Fruit fly (Drosophila melanogaster) whole organism, embryonic: Measurements from ENCODE around the gene CG34116.
A peak's percentile ranks its signal among the peaks of the same experiment; 100 is the strongest.

Experiments used
- Ada2b ChIP-seq: fragments of 200-800 bp; sonication (Bioruptor generic); IDR thresholded peaks from 2 replicates; pipeline ENCODE4 v1.3.6; 2022; ENCODE audit warnings: missing biosample characterization, missing genetic modification characterization
- B-H1 ChIP-seq: fragments of 200-800 bp; sonication (Bioruptor generic); IDR thresholded peaks from 3 replicates; pipeline ENCODE4 v1.3.6; 2022; ENCODE audit warnings: missing biosample characterization, missing genetic modification characterization
- Bdp1 ChIP-seq: fragments of 200-800 bp; sonication (Bioruptor generic); optimal IDR thresholded peaks from 3 replicates; lab custom pipeline; 2016; ENCODE audit warnings: missing biosample characterization, missing genetic modification characterization
- CG10431 ChIP-seq: fragments of 200-800 bp; sonication (Bioruptor generic); optimal IDR thresholded peaks from 3 replicates; lab custom pipeline; 2018; ENCODE audit warnings: missing biosample characterization, mild to moderate bottlenecking, missing genetic modification characterization
- CG10654 ChIP-seq: fragments of 200-800 bp; sonication (Bioruptor generic); optimal IDR thresholded peaks from 2 replicates; lab custom pipeline; 2016; ENCODE audit warnings: missing biosample characterization, missing genetic modification characterization
- CG12071 ChIP-seq: fragments of 200-800 bp; sonication (Bioruptor generic); optimal IDR thresholded peaks from 3 replicates; lab custom pipeline; 2018; ENCODE audit warnings: missing biosample characterization, mild to moderate bottlenecking, missing genetic modification characterization
- CG12659 ChIP-seq: fragments of 200-800 bp; sonication (Bioruptor generic); optimal IDR thresholded peaks from 3 replicates; lab custom pipeline; 2017; ENCODE audit warnings: mild to moderate bottlenecking, missing biosample characterization, missing genetic modification reagents, missing genetic modification characterization
- CG15269 ChIP-seq: fragments of 200-800 bp; sonication (Bioruptor generic); optimal IDR thresholded peaks from 2 replicates; lab custom pipeline; 2018; ENCODE audit warnings: missing biosample characterization, mild to moderate bottlenecking, missing genetic modification characterization, moderate library complexity
- CG16813 ChIP-seq: fragments of 200-800 bp; sonication (Bioruptor generic); IDR thresholded peaks from 3 replicates; pipeline ENCODE4 v1.3.6; 2022; ENCODE audit warnings: missing biosample characterization, missing genetic modification characterization; ENCODE audit not compliant: partially characterized antibody
- CG17802 ChIP-seq: fragments of 200-800 bp; sonication (Bioruptor generic); optimal IDR thresholded peaks from 2 replicates; lab custom pipeline; 2018; ENCODE audit warnings: missing biosample characterization, mild to moderate bottlenecking, missing genetic modification characterization, moderate library complexity
- CG18011 ChIP-seq: fragments of 200-800 bp; sonication (Bioruptor generic); optimal IDR thresholded peaks from 2 replicates; lab custom pipeline; 2017; ENCODE audit warnings: missing biosample characterization, missing genetic modification characterization, mild to moderate bottlenecking, moderate library complexity, missing genotype
- CG18476 ChIP-seq: fragments of 200-800 bp; sonication (Bioruptor generic); optimal IDR thresholded peaks from 2 replicates; lab custom pipeline; 2016; ENCODE audit warnings: missing biosample characterization, mild to moderate bottlenecking, missing genetic modification characterization
- CG30020 ChIP-seq: fragments of 200-800 bp; optimal IDR thresholded peaks from 2 replicates; lab custom pipeline; 2019; ENCODE audit warnings: missing biosample characterization, mild to moderate bottlenecking, missing genetic modification characterization, moderate library complexity
- CG3838 ChIP-seq: fragments of 200-800 bp; sonication (Bioruptor generic); optimal IDR thresholded peaks from 3 replicates; lab custom pipeline; 2016; ENCODE audit warnings: missing biosample characterization, missing genetic modification characterization
- CG42726 ChIP-seq: fragments of 200-800 bp; sonication (Bioruptor generic); IDR thresholded peaks from 2 replicates; pipeline ENCODE4 v1.3.6; 2022; ENCODE audit warnings: missing biosample characterization, missing genetic modification characterization; ENCODE audit not compliant: partially characterized antibody
- CG6654 ChIP-seq: fragments of 200-800 bp; sonication (Bioruptor generic); optimal IDR thresholded peaks from 2 replicates; lab custom pipeline; 2017; ENCODE audit warnings: missing biosample characterization, mild to moderate bottlenecking, missing genetic modification characterization
- CG6689 ChIP-seq: fragments of 200-800 bp; sonication (Bioruptor generic); IDR thresholded peaks from 2 replicates; pipeline ENCODE4 v1.3.6; 2022; ENCODE audit warnings: missing biosample characterization, missing genetic modification characterization
- CG8089 ChIP-seq: fragments of 200-800 bp; sonication (Bioruptor generic); optimal IDR thresholded peaks from 3 replicates; lab custom pipeline; 2016; ENCODE audit warnings: missing biosample characterization, missing genetic modification characterization
- CHES-1-like ChIP-seq: fragments of 200-800 bp; sonication (Bioruptor generic); optimal IDR thresholded peaks from 2 replicates; lab custom pipeline; 2016; ENCODE audit warnings: missing biosample characterization, missing genetic modification characterization
- CTCF ChIP-seq: fragments of 200-800 bp; sonication (Bioruptor generic); optimal IDR thresholded peaks from 2 replicates; lab custom pipeline; 2017; ENCODE audit warnings: missing biosample characterization, mild to moderate bottlenecking, missing genetic modification characterization, moderate library complexity
- CoRest ChIP-seq: fragments of 200-800 bp; sonication (Bioruptor generic); optimal IDR thresholded peaks from 3 replicates; lab custom pipeline; 2018; ENCODE audit warnings: missing biosample characterization, mild to moderate bottlenecking, missing genetic modification characterization, moderate library complexity
- Dfd ChIP-seq, 2 experiments: fragments of >200 bp; optimal IDR thresholded peaks; 2 replicates each; lab custom pipeline; 2017; ENCODE audit warnings: missing biosample characterization in 2 of 2, missing genetic modification characterization in 2 of 2
- Doc3 ChIP-seq: fragments of 200-800 bp; sonication (Bioruptor generic); IDR thresholded peaks from 3 replicates; pipeline ENCODE4 v1.3.6; 2022; ENCODE audit warnings: missing biosample characterization, missing genetic modification characterization; ENCODE audit not compliant: partially characterized antibody
- Dp ChIP-seq: fragments of 200-800 bp; sonication (Bioruptor generic); optimal IDR thresholded peaks from 2 replicates; lab custom pipeline; 2018; ENCODE audit warnings: missing biosample characterization, mild to moderate bottlenecking, missing genetic modification characterization, moderate library complexity
- MBD-R2 ChIP-seq: fragments of 200-800 bp; sonication (Bioruptor generic); IDR thresholded peaks from 2 replicates; pipeline ENCODE4 v1.3.6; 2022; ENCODE audit warnings: missing biosample characterization, missing genetic modification characterization
- NK7.1 ChIP-seq: fragments of 200-800 bp; sonication (Bioruptor generic); optimal IDR thresholded peaks from 3 replicates; lab custom pipeline; 2016; ENCODE audit warnings: missing biosample characterization, missing genetic modification characterization
- Pdp1 ChIP-seq, 2 experiments: fragments of 200-800 bp; sonication (Bioruptor generic); optimal IDR thresholded peaks; 3 replicates each; lab custom pipeline; 2016; ENCODE audit warnings: missing biosample characterization in 2 of 2, missing genetic modification characterization in 2 of 2, mild to moderate bottlenecking in 1 of 2, moderate library complexity in 1 of 2
- Ssrp ChIP-seq: fragments of 200-800 bp; sonication (Bioruptor generic); optimal IDR thresholded peaks from 2 replicates; lab custom pipeline; 2018; ENCODE audit warnings: missing biosample characterization, mild to moderate bottlenecking, missing genetic modification characterization, moderate library complexity
- Vsx1 ChIP-seq: fragments of 200-800 bp; sonication (Bioruptor generic); optimal IDR thresholded peaks from 2 replicates; lab custom pipeline; 2017; ENCODE audit warnings: missing biosample characterization, mild to moderate bottlenecking, missing genetic modification characterization, missing genetic modification reagents
- bcd ChIP-seq: fragments of 200-800 bp; sonication (Bioruptor generic); optimal IDR thresholded peaks from 2 replicates; lab custom pipeline; 2017; ENCODE audit warnings: missing biosample characterization, mild to moderate bottlenecking, missing genetic modification characterization
- bigmax ChIP-seq: fragments of 200-800 bp; sonication (Bioruptor generic); optimal IDR thresholded peaks from 2 replicates; lab custom pipeline; 2018; ENCODE audit warnings: missing biosample characterization, mild to moderate bottlenecking, missing genetic modification characterization
- cg ChIP-seq: fragments of 200-800 bp; sonication (Bioruptor generic); optimal IDR thresholded peaks from 3 replicates; lab custom pipeline; 2019; ENCODE audit warnings: missing biosample characterization, mild to moderate bottlenecking, missing genetic modification characterization, moderate library complexity
- cwo ChIP-seq: fragments of 200-800 bp; sonication (Bioruptor generic); optimal IDR thresholded peaks from 3 replicates; lab custom pipeline; 2017; ENCODE audit warnings: missing biosample characterization, missing genetic modification characterization, mild to moderate bottlenecking, moderate library complexity, missing genetic modification reagents
- dimm ChIP-seq: fragments of 200-800 bp; sonication (Bioruptor generic); IDR thresholded peaks from 2 replicates; pipeline ENCODE4 v1.3.6; 2022; ENCODE audit warnings: missing biosample characterization, missing genetic modification characterization
- ewg ChIP-seq: fragments of 200-800 bp; sonication (Bioruptor generic); optimal IDR thresholded peaks from 3 replicates; lab custom pipeline; 2017; ENCODE audit warnings: mild to moderate bottlenecking, missing biosample characterization, missing genetic modification reagents, missing genetic modification characterization
- hth ChIP-seq: fragments of >200 bp; optimal IDR thresholded peaks from 2 replicates; lab custom pipeline; 2017; ENCODE audit warnings: inconsistent platforms
- kni ChIP-seq: fragments of 200-800 bp; sonication (Bioruptor generic); optimal IDR thresholded peaks from 3 replicates; lab custom pipeline; 2017; ENCODE audit warnings: mild to moderate bottlenecking, missing biosample characterization, missing genetic modification reagents, missing genetic modification characterization
- lab ChIP-seq: fragments of 200-800 bp; sonication (Bioruptor generic); optimal IDR thresholded peaks from 3 replicates; lab custom pipeline; 2017; ENCODE audit warnings: missing biosample characterization, missing genetic modification characterization, mild to moderate bottlenecking, moderate library complexity, missing genetic modification reagents
- lbe ChIP-seq: fragments of 200-800 bp; sonication (Bioruptor generic); optimal IDR thresholded peaks from 2 replicates; lab custom pipeline; 2016; ENCODE audit warnings: missing biosample characterization, mild to moderate bottlenecking, missing genetic modification characterization
- lmd ChIP-seq: fragments of 200-800 bp; sonication (Bioruptor generic); IDR thresholded peaks from 2 replicates; pipeline ENCODE4 v1.3.6; 2022; ENCODE audit warnings: missing biosample characterization, missing genetic modification characterization
- nau ChIP-seq: fragments of 200-800 bp; sonication (Bioruptor generic); optimal IDR thresholded peaks from 3 replicates; lab custom pipeline; 2017; ENCODE audit warnings: missing biosample characterization, mild to moderate bottlenecking, missing genetic modification characterization, missing genetic modification reagents
- oc ChIP-seq: fragments of 200-800 bp; sonication (Bioruptor generic); optimal IDR thresholded peaks from 2 replicates; lab custom pipeline; 2018; ENCODE audit warnings: missing biosample characterization, mild to moderate bottlenecking, missing genetic modification characterization, moderate library complexity
- rib ChIP-seq: fragments of 200-800 bp; sonication (Bioruptor generic); IDR thresholded peaks from 2 replicates; pipeline ENCODE4 v1.3.6; 2022; ENCODE audit warnings: missing biosample characterization, missing genetic modification characterization
- scrt ChIP-seq: fragments of 200-800 bp; sonication (Bioruptor generic); optimal IDR thresholded peaks from 2 replicates; lab custom pipeline; 2018; ENCODE audit warnings: missing biosample characterization, mild to moderate bottlenecking, missing genetic modification characterization, moderate library complexity
- sisA ChIP-seq: fragments of 200-800 bp; sonication (Bioruptor generic); IDR thresholded peaks from 2 replicates; pipeline ENCODE4 v1.3.6; 2022; ENCODE audit warnings: missing biosample characterization, missing genetic modification characterization
- tap ChIP-seq: fragments of 200-800 bp; optimal IDR thresholded peaks from 3 replicates; lab custom pipeline; 2019; ENCODE audit warnings: missing biosample characterization, mild to moderate bottlenecking, missing genetic modification characterization, moderate library complexity
- tin ChIP-seq: fragments of 200-800 bp; sonication (Bioruptor generic); optimal IDR thresholded peaks from 3 replicates; lab custom pipeline; 2016; ENCODE audit warnings: missing biosample characterization, missing genetic modification characterization
- unc-4 ChIP-seq: fragments of 200-800 bp; sonication (Bioruptor generic); IDR thresholded peaks from 2 replicates; pipeline ENCODE4 v1.3.6; 2022; ENCODE audit warnings: missing biosample characterization, missing genetic modification characterization; ENCODE audit not compliant: partially characterized antibody
- vfl ChIP-seq: fragments of 200-800 bp; sonication (Bioruptor generic); optimal IDR thresholded peaks from 2 replicates; lab custom pipeline; 2016; ENCODE audit warnings: missing biosample characterization, missing genetic modification characterization

CG34116 gene

dm6 chr3L:19794203-19794802, 11.5 kb downstream of the CG34116 start (continued):
- no peak for TF ChIP-seq CG42726 (GFP tag; lab: Robert Waterston, UW)
- no peak for TF ChIP-seq Vsx1 (GFP tag; lab: Kevin White, UChicago)
- peak; percentile 70 for TF ChIP-seq CG12071 (GFP tag; lab: Kevin White, UChicago)
- TF ChIP-seq dimm (GFP tag; lab: Robert Waterston, UW): no peak
- TF ChIP-seq CG3838 (GFP tag; lab: Kevin White, UChicago): peak; percentile 51
- peak; percentile 93 for TF ChIP-seq CG12659 (GFP tag; lab: Kevin White, UChicago)
- no peak for TF ChIP-seq Dfd (GFP tag; optimal IDR thresholded peaks at IDR 0.05; lab: Kevin White, UChicago)
- peak; percentile 88 for TF ChIP-seq NK7.1
- peak; percentile 71 for TF ChIP-seq tap (tag; lab: Kevin White, UChicago)
- peak; percentile 41 for TF ChIP-seq CG30020 (tag; lab: Kevin White, UChicago)
- TF ChIP-seq CG18476 (GFP tag; lab: Kevin White, UChicago): peak; percentile 84
- peak; percentile 76 for TF ChIP-seq scrt
- peak; percentile 91 for TF ChIP-seq lab (GFP tag; lab: Kevin White, UChicago)
- TF ChIP-seq sisA (GFP tag; lab: Robert Waterston, UW): peak; percentile 68
- TF ChIP-seq vfl: peak; percentile 64
- peak; percentile 66 for TF ChIP-seq CG6654
- TF ChIP-seq oc (tag; lab: Kevin White, UChicago): no peak
- TF ChIP-seq hth (lab: Kevin White, UChicago): no peak
- peak; percentile 87 for TF ChIP-seq cg (GFP tag; lab: Kevin White, UChicago)
- TF ChIP-seq CHES-1-like (GFP tag; lab: Kevin White, UChicago): peak; percentile 66
- peak; percentile 65 to 84 for TF ChIP-seq Pdp1 (GFP tag; optimal IDR thresholded peaks at IDR 0.05; lab: Kevin White, UChicago)
- no peak for TF ChIP-seq nau (GFP tag; lab: Kevin White, UChicago)
- peak; percentile 59 for TF ChIP-seq Bdp1 (GFP tag; lab: Kevin White, UChicago)
- peak; percentile 74 for TF ChIP-seq CG18011 (GFP tag; lab: Kevin White, UChicago)
- TF ChIP-seq unc-4 (GFP tag; lab: Robert Waterston, UW): no peak
- no peak for TF ChIP-seq CTCF (GFP tag; lab: Kevin White, UChicago)
- peak; percentile 88 for TF ChIP-seq cwo (GFP tag; lab: Kevin White, UChicago)
- peak; percentile 45 for TF ChIP-seq MBD-R2
- TF ChIP-seq lbe (GFP tag; lab: Kevin White, UChicago): peak; percentile 88
- peak; percentile 72 for TF ChIP-seq CG10431
- TF ChIP-seq Doc3 (GFP tag; lab: Robert Waterston, UW): no peak
- peak; percentile 92 for TF ChIP-seq CoRest (tag; lab: Kevin White, UChicago)
- peak; percentile 44 for TF ChIP-seq CG17802 (tag; lab: Kevin White, UChicago)
- TF ChIP-seq lmd (GFP tag; lab: Robert Waterston, UW): peak; percentile 72
- TF ChIP-seq bcd: peak; percentile 85
- TF ChIP-seq bigmax (GFP tag; lab: Kevin White, UChicago): no peak
- peak; percentile 91 for TF ChIP-seq CG15269
- TF ChIP-seq CG8089 (GFP tag; lab: Kevin White, UChicago): peak; percentile 63
- TF ChIP-seq tin (GFP tag; lab: Kevin White, UChicago): peak; percentile 84
- TF ChIP-seq Ada2b: peak; percentile 69
- peak; percentile 79 for TF ChIP-seq ewg (GFP tag; lab: Kevin White, UChicago)
- no peak for TF ChIP-seq Dp (GFP tag; lab: Kevin White, UChicago)
- peak; percentile 57 for TF ChIP-seq rib (GFP tag; lab: Robert Waterston, UW)
- TF ChIP-seq Ssrp (tag; lab: Kevin White, UChicago): peak; percentile 83
- TF ChIP-seq CG6689 (GFP tag; lab: Robert Waterston, UW): peak; percentile 56; the same call in 1 of the 2 replicates
- peak; percentile 57; the same call in 2 of the 3 replicates for TF ChIP-seq B-H1
- no peak for TF ChIP-seq CG16813 (GFP tag; lab: Robert Waterston, UW)
- TF ChIP-seq CG10654: peak; percentile 44
- peak; percentile 5 for TF ChIP-seq kni (GFP tag; lab: Kevin White, UChicago)
